Fruit fly (Drosophila melanogaster) whole organism, prepupa: ENCODE data around the gene gpp.

Source experiments
- CG6163 ChIP-seq: fragments of 200-800 bp; sonication (Bioruptor generic); IDR thresholded peaks from 3 replicates; pipeline ENCODE4 v1.3.6; 2022; ENCODE audit warnings: missing biosample characterization, missing genetic modification characterization
- CG8632 ChIP-seq: fragments of 200-800 bp; sonication (Bioruptor generic); optimal IDR thresholded peaks from 3 replicates; lab custom pipeline; 2016; ENCODE audit warnings: missing biosample characterization, missing genetic modification characterization
- Ets96B ChIP-seq: fragments of 200-800 bp; optimal IDR thresholded peaks from 2 replicates; lab custom pipeline; 2019; ENCODE audit warnings: missing biosample characterization, mild to moderate bottlenecking, missing genetic modification characterization, moderate library complexity
- Hr39 ChIP-seq: fragments of 200-800 bp; sonication (Bioruptor generic); optimal IDR thresholded peaks from 2 replicates; lab custom pipeline; 2016; ENCODE audit warnings: missing biosample characterization, missing genetic modification characterization
- Lpt ChIP-seq: fragments of 200-800 bp; sonication (Bioruptor generic); optimal IDR thresholded peaks from 3 replicates; lab custom pipeline; 2016; ENCODE audit warnings: missing biosample characterization, missing genetic modification characterization
- Smox ChIP-seq: fragments of 200-800 bp; sonication (Bioruptor generic); optimal IDR thresholded peaks from 3 replicates; lab custom pipeline; 2016; ENCODE audit warnings: missing biosample characterization, missing genetic modification characterization
- fd85E ChIP-seq: fragments of 200-800 bp; sonication (Bioruptor generic); optimal IDR thresholded peaks from 3 replicates; lab custom pipeline; 2016; ENCODE audit warnings: missing biosample characterization, missing genetic modification characterization
- svp ChIP-seq: fragments of 200-800 bp; sonication (Bioruptor generic); peaks from one replicate; lab custom pipeline; 2016; ENCODE audit warnings: missing biosample characterization, missing genetic modification characterization

- no peak for TF ChIP-seq CG8632 (GFP tag; lab: Kevin White, UChicago)
- TF ChIP-seq CG6163 (GFP tag; lab: Robert Waterston, UW) = no peak
- no peak for TF ChIP-seq Hr39 (GFP tag; lab: Kevin White, UChicago)
- no peak for TF ChIP-seq svp (GFP tag; lab: Kevin White, UChicago)
- TF ChIP-seq Lpt (GFP tag; lab: Kevin White, UChicago) = no peak
- TF ChIP-seq fd85E = no peak
- no peak for TF ChIP-seq Smox (GFP tag; lab: Kevin White, UChicago)
- no peak for TF ChIP-seq Ets96B (tag; lab: Kevin White, UChicago)
These were observed 22.3 kb downstream of the gpp start for dm6 chr3R:6428935-6429334.
